Worm (Caenorhabditis elegans): ENCODE measurements around the gene rmd-6.

DNA sequence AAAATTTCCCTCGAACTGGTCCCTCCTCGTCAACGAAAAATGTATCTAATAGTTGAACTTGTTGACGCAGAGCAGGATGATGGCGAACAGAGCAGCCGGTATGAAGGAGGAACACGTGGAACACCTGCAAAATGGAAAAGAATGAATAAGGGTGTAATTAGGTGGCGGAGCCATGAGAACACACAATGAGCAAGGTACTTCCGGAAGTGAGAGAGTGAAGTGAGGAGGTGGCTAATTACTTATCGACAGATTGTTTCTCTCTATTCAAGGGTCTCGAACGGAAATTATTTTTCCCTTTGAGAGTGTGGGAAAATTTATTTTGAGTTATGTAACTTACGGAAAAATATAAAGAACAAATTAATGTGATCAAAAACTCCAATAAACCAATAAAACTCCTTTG is 24.8 kb downstream of the rmd-6 start:
- no peak for TF ChIP-seq cog-1 (tag; optimal IDR thresholded peaks at IDR 0.05)
- no peak for TF ChIP-seq T22C8.4 (GFP tag; IDR thresholded peaks at IDR 0.05)
- no peak for TF ChIP-seq ref-1 (GFP tag; conservative IDR thresholded peaks at IDR 0.05)
- TF ChIP-seq klf-2 (GFP tag; conservative IDR thresholded peaks at IDR 0.05): no peak
- no peak for TF ChIP-seq med-1 (GFP tag; optimal IDR thresholded peaks at IDR 0.05; ENCODE audit: insufficient read depth)
- no peak for TF ChIP-seq flt-1 (GFP tag; IDR thresholded peaks at IDR 0.05)
